Worm (Caenorhabditis elegans): ENCODE measurements around the gene fkh-6.

Gene fkh-6

ce11 chrII:4367923-4368322, 15.3 kb downstream of the fkh-6 start, which contains the start of gene try-9:
Gene try-9 (plus strand): TSS chrII:4368223.
- TF ChIP-seq unc-39 (tag; optimal IDR thresholded peaks at IDR 0.05) (no peak), sem-2 (GFP tag; optimal IDR thresholded peaks at IDR 0.05) (no peak), nhr-28 (tag; optimal IDR thresholded peaks at IDR 0.05) (no peak), ces-1 (GFP tag; optimal IDR thresholded peaks at IDR 0.05) (no peak), hlh-1 (tag; optimal IDR thresholded peaks at IDR 0.05) (no peak), ztf-11 (tag; optimal IDR thresholded peaks at IDR 0.05) (no peak), zip-8 (tag; optimal IDR thresholded peaks at IDR 0.05) (no peak), mls-2 (tag; optimal IDR thresholded peaks at IDR 0.05) (no peak)

- TF ChIP-seq lsy-2 (tag; optimal IDR thresholded peaks at IDR 0.05): no peak
- TF ChIP-seq unc-62 (GFP tag; optimal IDR thresholded peaks at IDR 0.05): no peak
- TF ChIP-seq hlh-1 (tag; optimal IDR thresholded peaks at IDR 0.05): no peak
- no peak for TF ChIP-seq sem-2 (GFP tag; optimal IDR thresholded peaks at IDR 0.05)
- TF ChIP-seq nhr-237 (tag; optimal IDR thresholded peaks at IDR 0.05): no peak
- no peak for TF ChIP-seq sptf-1 (tag; optimal IDR thresholded peaks at IDR 0.05)
- no peak for TF ChIP-seq zip-8 (tag; optimal IDR thresholded peaks at IDR 0.05)
- no peak for TF ChIP-seq mls-2 (tag; optimal IDR thresholded peaks at IDR 0.05)
- no peak for TF ChIP-seq blmp-1 (tag; optimal IDR thresholded peaks at IDR 0.05)
- no peak for TF ChIP-seq drap-1 (GFP tag; optimal IDR thresholded peaks at IDR 0.05)
- TF ChIP-seq unc-120 (tag; optimal IDR thresholded peaks at IDR 0.05; ENCODE audit: poor library complexity, severe bottlenecking): no peak
- TF ChIP-seq M03D4.4 (tag; optimal IDR thresholded peaks at IDR 0.05): no peak
- no peak for TF ChIP-seq bed-3 (GFP tag; optimal IDR thresholded peaks at IDR 0.05)
Observed at ce11 chrII:4362088-4362487, 21.1 kb downstream of the fkh-6 start.

ce11 chrII:4359219-4359618, 24.0 kb downstream of the fkh-6 start:
- TF ChIP-seq ceh-39 (tag; optimal IDR thresholded peaks at IDR 0.05): no peak
- TF ChIP-seq lsy-2 (tag; optimal IDR thresholded peaks at IDR 0.05): no peak
- no peak for TF ChIP-seq lin-32 (GFP tag; optimal IDR thresholded peaks at IDR 0.05)
- TF ChIP-seq blmp-1 (tag; optimal IDR thresholded peaks at IDR 0.05): no peak
- no peak for TF ChIP-seq elt-1 (tag; optimal IDR thresholded peaks at IDR 0.05; ENCODE audit: borderline replicate concordance, insufficient read depth)
- TF ChIP-seq unc-62 (GFP tag; optimal IDR thresholded peaks at IDR 0.05): no peak
- no peak for TF ChIP-seq lin-13 (tag; optimal IDR thresholded peaks at IDR 0.05)
- TF ChIP-seq tbx-8 (GFP tag; optimal IDR thresholded peaks at IDR 0.05): no peak
- no peak for TF ChIP-seq pha-4 (tag; optimal IDR thresholded peaks at IDR 0.05)
- TF ChIP-seq unc-39 (tag; optimal IDR thresholded peaks at IDR 0.05): no peak
- TF ChIP-seq nhr-237 (tag; optimal IDR thresholded peaks at IDR 0.05): no peak
- TF ChIP-seq mep-1 (tag; optimal IDR thresholded peaks at IDR 0.05): no peak
- no peak for TF ChIP-seq ceh-83 (GFP tag; optimal IDR thresholded peaks at IDR 0.05)
- TF ChIP-seq cnd-1 (tag; optimal IDR thresholded peaks at IDR 0.05): no peak
- no peak for TF ChIP-seq ztf-11 (tag; optimal IDR thresholded peaks at IDR 0.05)
- no peak for TF ChIP-seq zip-8 (tag; optimal IDR thresholded peaks at IDR 0.05)

ce11 chrII:4358765-4359164, 24.4 kb downstream of the fkh-6 start, which contains the start of gene lat-2:
Gene lat-2 (plus strand): TSS chrII:4359065.
- TF ChIP-seq cnd-1 (tag; optimal IDR thresholded peaks at IDR 0.05) (no peak), nhr-237 (tag; optimal IDR thresholded peaks at IDR 0.05) (no peak), mab-5 (tag; optimal IDR thresholded peaks at IDR 0.05) (no peak), ceh-83 (GFP tag; optimal IDR thresholded peaks at IDR 0.05) (no peak), hlh-1 (tag; optimal IDR thresholded peaks at IDR 0.05) (no peak), mls-2 (tag; optimal IDR thresholded peaks at IDR 0.05) (no peak), lin-13 (tag; optimal IDR thresholded peaks at IDR 0.05) (no peak), ces-1 (GFP tag; optimal IDR thresholded peaks at IDR 0.05) (no peak), ham-2 (GFP tag; optimal IDR thresholded peaks at IDR 0.05) (no peak), zip-8 (tag; optimal IDR thresholded peaks at IDR 0.05) (no peak), ceh-43 (GFP tag; optimal IDR thresholded peaks at IDR 0.05) (no peak), snpc-4 (tag; optimal IDR thresholded peaks at IDR 0.05) (no peak), ztf-11 (tag; optimal IDR thresholded peaks at IDR 0.05) (no peak), unc-39 (tag; optimal IDR thresholded peaks at IDR 0.05) (no peak), nhr-12 (tag; optimal IDR thresholded peaks at IDR 0.05) (no peak), elt-1 (tag; optimal IDR thresholded peaks at IDR 0.05; ENCODE audit: borderline replicate concordance, insufficient read depth) (no peak), elt-3 (tag; optimal IDR thresholded peaks at IDR 0.05) (no peak), ceh-39 (tag; optimal IDR thresholded peaks at IDR 0.05) (no peak)

- TF ChIP-seq nhr-28 (tag; optimal IDR thresholded peaks at IDR 0.05) (no peak), ham-2 (GFP tag; optimal IDR thresholded peaks at IDR 0.05) (no peak), lsy-2 (tag; optimal IDR thresholded peaks at IDR 0.05) (no peak), bed-3 (GFP tag; optimal IDR thresholded peaks at IDR 0.05) (no peak), lin-13 (tag; optimal IDR thresholded peaks at IDR 0.05) (no peak), mls-2 (tag; optimal IDR thresholded peaks at IDR 0.05) (no peak), sem-2 (GFP tag; optimal IDR thresholded peaks at IDR 0.05) (no peak), sptf-1 (tag; optimal IDR thresholded peaks at IDR 0.05) (no peak), nhr-2 (tag; optimal IDR thresholded peaks at IDR 0.05) (no peak), ceh-83 (GFP tag; optimal IDR thresholded peaks at IDR 0.05) (no peak), ceh-43 (GFP tag; optimal IDR thresholded peaks at IDR 0.05) (no peak), unc-39 (tag; optimal IDR thresholded peaks at IDR 0.05) (no peak), cnd-1 (tag; optimal IDR thresholded peaks at IDR 0.05) (no peak), mab-5 (tag; optimal IDR thresholded peaks at IDR 0.05) (no peak), ceh-39 (tag; optimal IDR thresholded peaks at IDR 0.05) (no peak), flh-1 (GFP tag; optimal IDR thresholded peaks at IDR 0.05) (no peak), hlh-1 (tag; optimal IDR thresholded peaks at IDR 0.05) (no peak)
Observed at ce11 chrII:4355217-4355616, 28.0 kb downstream of the fkh-6 start, which contains the start of the genes H20J04.7 and H20J04.1. Gene H20J04.7 (minus strand): TSS chrII:4355317. Gene H20J04.1 (plus strand): TSS chrII:4355613.

All from whole organism, mixed stage, embryonic.